Fruit fly (Drosophila melanogaster): ENCODE measurements around the gene Sec5.

DNA sequence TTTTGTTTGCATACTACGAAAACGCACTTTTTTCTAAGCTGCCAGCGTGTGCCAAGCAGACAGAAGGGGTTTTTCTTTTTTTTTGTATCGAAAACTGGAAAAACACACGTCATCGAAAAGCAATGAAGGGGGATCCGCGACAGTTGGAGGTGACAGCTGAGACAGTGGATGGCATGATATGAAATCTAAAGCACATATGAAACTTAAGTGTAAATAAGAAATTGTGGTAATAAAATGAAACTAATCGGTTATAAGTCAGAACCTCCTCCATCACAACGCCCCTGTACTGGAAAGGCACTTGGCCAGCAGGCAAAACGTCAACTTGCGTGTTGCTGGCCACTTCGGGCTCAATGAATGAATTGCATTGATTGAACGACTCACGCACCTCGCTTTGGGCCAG, 26.6 kb downstream of the Sec5 start:
- TF ChIP-seq CG6854 (GFP tag; optimal IDR thresholded peaks at IDR 0.05) (no peak), Smox (GFP tag; optimal IDR thresholded peaks at IDR 0.05) (no peak), achi (GFP tag; optimal IDR thresholded peaks at IDR 0.05) (no peak), CG6163 (GFP tag; IDR thresholded peaks at IDR 0.05) (no peak), fkh (GFP tag; optimal IDR thresholded peaks at IDR 0.05) (no peak), eg (GFP tag; IDR thresholded peaks at IDR 0.05) (peak; percentile 57; the same call in 1 of the 3 replicates), Hr39 (GFP tag; optimal IDR thresholded peaks at IDR 0.05) (no peak), OdsH (GFP tag; optimal IDR thresholded peaks at IDR 0.05) (no peak), Sox102F (GFP tag; optimal IDR thresholded peaks at IDR 0.05) (no peak), CG11902 (GFP tag; optimal IDR thresholded peaks at IDR 0.05) (no peak), CG6792 (GFP tag; optimal IDR thresholded peaks at IDR 0.05) (no peak)
